Fruit fly (Drosophila melanogaster): ENCODE data around the gene ScsbetaA.

ScsbetaA gene

dm6 chr3R:8927817-8928625 lies 10.5 kb upstream of the ScsbetaA start (continued):
- TF ChIP-seq Optix (GFP tag; IDR thresholded peaks at IDR 0.05): 0 out of 3 replicates have a peak, but pooled peaks have one; percentile 37
- TF ChIP-seq Ada2b (GFP tag; IDR thresholded peaks at IDR 0.05): 0 out of 2 replicates have a peak, but pooled peaks have one; percentile 17
- TF ChIP-seq CoRest (tag; optimal IDR thresholded peaks at IDR 0.05): peak; percentile 77
- peak; percentile 55 for TF ChIP-seq CG12299 (tag; optimal IDR thresholded peaks at IDR 0.05)
- no peak for TF ChIP-seq amos (GFP tag; IDR thresholded peaks at IDR 0.05; ENCODE audit: partially characterized antibody)
- peak; percentile 28; the same call in 1 of the 2 replicates for TF ChIP-seq CG31224 (GFP tag; IDR thresholded peaks at IDR 0.05)
- peak; percentile 41 for TF ChIP-seq CG14441 (GFP tag; IDR thresholded peaks at IDR 0.05)
- TF ChIP-seq insv (GFP tag; optimal IDR thresholded peaks at IDR 0.05): peak in 1 of 2 experiments; percentile 10
- peak; percentile 44; the same call in 1 of the 3 replicates for TF ChIP-seq ken (GFP tag; IDR thresholded peaks at IDR 0.05)
- peak; percentile 52 for TF ChIP-seq ERR (GFP tag; optimal IDR thresholded peaks at IDR 0.05)
- TF ChIP-seq CG15073 (GFP tag; optimal IDR thresholded peaks at IDR 0.05): peak; percentile 60
- no peak; the same call in 2 of the 3 replicates for TF ChIP-seq CG14050 (GFP tag; IDR thresholded peaks at IDR 0.05)
- no peak for TF ChIP-seq mld (GFP tag; IDR thresholded peaks at IDR 0.05; ENCODE audit: partially characterized antibody)
- peak; percentile 90 for TF ChIP-seq D19A (tag; optimal IDR thresholded peaks at IDR 0.05)
- TF ChIP-seq CG8281 (tag; optimal IDR thresholded peaks at IDR 0.05): peak; percentile 12
- no peak for TF ChIP-seq gsb (GFP tag; IDR thresholded peaks at IDR 0.05)
- TF ChIP-seq Nf-YB (GFP tag; optimal IDR thresholded peaks at IDR 0.05): peak; percentile 46
- peak; percentile 54 for TF ChIP-seq Sry-δ (GFP tag; optimal IDR thresholded peaks at IDR 0.05)
- no peak for TF ChIP-seq Mad (GFP tag; optimal IDR thresholded peaks at IDR 0.05)
- no peak for TF ChIP-seq slou (GFP tag; optimal IDR thresholded peaks at IDR 0.05)
- TF ChIP-seq CG13296 (GFP tag; optimal IDR thresholded peaks at IDR 0.05): peak; percentile 49
- peak; percentile 77 for TF ChIP-seq CG16815 (GFP tag; optimal IDR thresholded peaks at IDR 0.05)
- peak; percentile 78 for TF ChIP-seq Chrac-16 (GFP tag; optimal IDR thresholded peaks at IDR 0.05)
- peak; percentile 90 for TF ChIP-seq CG14710 (tag; optimal IDR thresholded peaks at IDR 0.05)
- TF ChIP-seq CG16779 (GFP tag; IDR thresholded peaks at IDR 0.05): 0 out of 2 replicates have a peak, but pooled peaks have one; percentile 30
- peak; percentile 8 for TF ChIP-seq CG8290 (GFP tag; optimal IDR thresholded peaks at IDR 0.05)
- TF ChIP-seq CG8290 (tag; optimal IDR thresholded peaks at IDR 0.05): peak; percentile 59 to 65
- peak; percentile 41 for TF ChIP-seq Sry-β (GFP tag; optimal IDR thresholded peaks at IDR 0.05)
- no peak; the same call in 2 of the 3 replicates for TF ChIP-seq CG6791 (GFP tag; IDR thresholded peaks at IDR 0.05; ENCODE audit: partially characterized antibody)
- TF ChIP-seq CG2678 (tag; optimal IDR thresholded peaks at IDR 0.05): peak; percentile 81
- TF ChIP-seq CG17829 (tag; optimal IDR thresholded peaks at IDR 0.05): peak; percentile 90
- TF ChIP-seq trem (tag; optimal IDR thresholded peaks at IDR 0.05): peak; percentile 85
- peak; percentile 48 for TF ChIP-seq CG6683 (GFP tag; optimal IDR thresholded peaks at IDR 0.05)
- TF ChIP-seq CG16813 (GFP tag; IDR thresholded peaks at IDR 0.05; ENCODE audit: partially characterized antibody): no peak
- peak; percentile 21; the same call in 1 of the 2 replicates for TF ChIP-seq CG10366 (GFP tag; IDR thresholded peaks at IDR 0.05)
- TF ChIP-seq CG10209 (GFP tag; optimal IDR thresholded peaks at IDR 0.05): peak; percentile 72
- peak; percentile 41; the same call in 1 of the 2 replicates for TF ChIP-seq ttk (GFP tag; IDR thresholded peaks at IDR 0.05)
- peak; percentile 81 for TF ChIP-seq CG13775 (GFP tag; optimal IDR thresholded peaks at IDR 0.05)
- TF ChIP-seq CG17568 (GFP tag; optimal IDR thresholded peaks at IDR 0.05): peak; percentile 71
- TF ChIP-seq Sin3A (optimal IDR thresholded peaks at IDR 0.05): no peak
- peak; percentile 69 for TF ChIP-seq corto (GFP tag; optimal IDR thresholded peaks at IDR 0.05)
- no peak for TF ChIP-seq nom (GFP tag; optimal IDR thresholded peaks at IDR 0.05)
- peak; percentile 59 for TF ChIP-seq caup (GFP tag; optimal IDR thresholded peaks at IDR 0.05; ENCODE audit: severe bottlenecking)
- TF ChIP-seq Dp (GFP tag; optimal IDR thresholded peaks at IDR 0.05): no peak
- TF ChIP-seq ab (GFP tag; optimal IDR thresholded peaks at IDR 0.05): no peak
- no peak for TF ChIP-seq Bgb (GFP tag; IDR thresholded peaks at IDR 0.05; ENCODE audit: partially characterized antibody)
- TF ChIP-seq Gsc (GFP tag; IDR thresholded peaks at IDR 0.05): no peak
- TF ChIP-seq CG7745 (tag; optimal IDR thresholded peaks at IDR 0.05): no peak
